Fruit fly (Drosophila melanogaster): Measurements from ENCODE around the gene CG32119.

CG32119 gene

dm6 chr3L:13248602-13249001 is at the start of gene CG32119:
Gene CG32119 (minus strand): TSS chr3L:13248702.
- TF ChIP-seq noc (tag; optimal IDR thresholded peaks at IDR 0.05): no peak

dm6 chr3L:13296760-13297159 is 48.3 kb upstream of the CG32119 start, which contains the start of gene Sfp70A4:
Gene Sfp70A4 (minus strand): TSS chr3L:13296860.
- no peak for TF ChIP-seq noc (tag; optimal IDR thresholded peaks at IDR 0.05)

- TF ChIP-seq noc (tag; optimal IDR thresholded peaks at IDR 0.05): no peak
Measured at dm6 chr3L:13295675-13296074, 47.2 kb upstream of the CG32119 start.

- TF ChIP-seq noc (tag; optimal IDR thresholded peaks at IDR 0.05): no peak
Measured at dm6 chr3L:13288161-13288560, 39.7 kb upstream of the CG32119 start.

dm6 chr3L:13286640-13287039 is 38.1 kb upstream of the CG32119 start:
- TF ChIP-seq noc (tag; optimal IDR thresholded peaks at IDR 0.05): no peak

dm6 chr3L:13284308-13284707 is 35.8 kb upstream of the CG32119 start:
- TF ChIP-seq noc (tag; optimal IDR thresholded peaks at IDR 0.05): no peak

- no peak for TF ChIP-seq noc (tag; optimal IDR thresholded peaks at IDR 0.05)
Measured at dm6 chr3L:13282039-13282438, 33.5 kb upstream of the CG32119 start.

dm6 chr3L:13271282-13271681 is 22.8 kb upstream of the CG32119 start:
- no peak for TF ChIP-seq noc (tag; optimal IDR thresholded peaks at IDR 0.05)

dm6 chr3L:13267893-13268292 is 19.4 kb upstream of the CG32119 start:
- TF ChIP-seq noc (tag; optimal IDR thresholded peaks at IDR 0.05): no peak

- TF ChIP-seq noc (tag; optimal IDR thresholded peaks at IDR 0.05): no peak
Measured at dm6 chr3L:13267254-13267653, 18.8 kb upstream of the CG32119 start.

- no peak for TF ChIP-seq noc (tag; optimal IDR thresholded peaks at IDR 0.05)
Measured at dm6 chr3L:13266078-13266477, 17.6 kb upstream of the CG32119 start.

- no peak for TF ChIP-seq noc (tag; optimal IDR thresholded peaks at IDR 0.05)
Measured at dm6 chr3L:13263801-13264200, 15.3 kb upstream of the CG32119 start.

- TF ChIP-seq noc (tag; optimal IDR thresholded peaks at IDR 0.05): no peak
Measured at dm6 chr3L:13262250-13262649, 13.7 kb upstream of the CG32119 start.

dm6 chr3L:13260718-13261318 is 12.3 kb upstream of the CG32119 start:
- TF ChIP-seq noc (tag; optimal IDR thresholded peaks at IDR 0.05): peak; percentile 11

- no peak for TF ChIP-seq noc (tag; optimal IDR thresholded peaks at IDR 0.05)
Measured at dm6 chr3L:13259617-13260016, 11.1 kb upstream of the CG32119 start.

dm6 chr3L:13256159-13256558 is 7.7 kb upstream of the CG32119 start:
- TF ChIP-seq noc (tag; optimal IDR thresholded peaks at IDR 0.05): no peak

- no peak for TF ChIP-seq noc (tag; optimal IDR thresholded peaks at IDR 0.05)
Measured at dm6 chr3L:13255393-13256078, 7.0 kb upstream of the CG32119 start.

- TF ChIP-seq noc (tag; optimal IDR thresholded peaks at IDR 0.05): no peak
Measured at dm6 chr3L:13254274-13254673, 5.8 kb upstream of the CG32119 start.

Data from whole organism, larva.